Fruit fly (Drosophila melanogaster) whole organism, embryonic: ENCODE data around the gene CG32023.

Source experiments
- Awh ChIP-seq: fragments of 200-800 bp; sonication (Bioruptor generic); IDR thresholded peaks from 2 replicates; pipeline ENCODE4, ENCODE4 v1.3.6; 2022; ENCODE audit warnings: missing biosample characterization, missing genetic modification characterization
- Bdp1 ChIP-seq: fragments of 200-800 bp; sonication (Bioruptor generic); optimal IDR thresholded peaks from 3 replicates; lab custom pipeline; 2016; ENCODE audit warnings: missing biosample characterization, missing genetic modification characterization
- Bgb ChIP-seq: fragments of 200-800 bp; sonication (Bioruptor generic); IDR thresholded peaks from 2 replicates; pipeline ENCODE4 v1.3.6; 2022; ENCODE audit warnings: missing biosample characterization, missing genetic modification characterization; ENCODE audit not compliant: partially characterized antibody
- CG10209 ChIP-seq: fragments of 200-800 bp; sonication (Bioruptor generic); optimal IDR thresholded peaks from 3 replicates; lab custom pipeline; 2017; ENCODE audit warnings: missing biosample characterization, mild to moderate bottlenecking, missing genetic modification characterization, missing genetic modification reagents
- CG10366 ChIP-seq: fragments of 200-800 bp; sonication (Bioruptor generic); IDR thresholded peaks from 2 replicates; pipeline ENCODE4 v1.3.6; 2022; ENCODE audit warnings: missing biosample characterization, missing genetic modification characterization
- CG11093 ChIP-seq: fragments of 200-800 bp; sonication (Bioruptor generic); IDR thresholded peaks from 3 replicates; pipeline ENCODE4 v1.3.6; 2022; ENCODE audit warnings: missing biosample characterization, missing genetic modification characterization
- CG11398 ChIP-seq: fragments of 200-800 bp; sonication (Bioruptor generic); optimal IDR thresholded peaks from 2 replicates; lab custom pipeline; 2016; ENCODE audit warnings: missing biosample characterization, missing genetic modification characterization
- CG11504 ChIP-seq: fragments of 200-800 bp; sonication (Bioruptor generic); optimal IDR thresholded peaks from 3 replicates; lab custom pipeline; 2019; ENCODE audit warnings: missing biosample characterization, mild to moderate bottlenecking, missing genetic modification characterization, moderate library complexity
- CG11695 ChIP-seq: fragments of 200-800 bp; sonication (Bioruptor generic); IDR thresholded peaks from 3 replicates; pipeline ENCODE4 v1.3.6; 2022; ENCODE audit warnings: missing biosample characterization, missing genetic modification characterization
- CG12155 ChIP-seq: fragments of 200-800 bp; sonication (Bioruptor generic); optimal IDR thresholded peaks from 3 replicates; lab custom pipeline; 2016; ENCODE audit warnings: missing biosample characterization, missing genetic modification characterization
- CG12391 ChIP-seq: fragments of 200-800 bp; sonication (Bioruptor generic); optimal IDR thresholded peaks from 3 replicates; lab custom pipeline; 2018; ENCODE audit warnings: missing biosample characterization, mild to moderate bottlenecking, missing genetic modification characterization, moderate library complexity
- CG13287 ChIP-seq: fragments of 200-800 bp; sonication (Bioruptor generic); IDR thresholded peaks from 2 replicates; pipeline ENCODE4 v1.3.6; 2022; ENCODE audit warnings: missing biosample characterization, missing genetic modification characterization; ENCODE audit not compliant: partially characterized antibody
- CG13296 ChIP-seq: fragments of 200-800 bp; sonication (Bioruptor generic); optimal IDR thresholded peaks from 3 replicates; lab custom pipeline; 2018; ENCODE audit warnings: missing biosample characterization, mild to moderate bottlenecking, missing genetic modification characterization
- CG14014 ChIP-seq: fragments of 200-800 bp; sonication (Bioruptor generic); IDR thresholded peaks from 2 replicates; pipeline ENCODE4 v1.3.6; 2022; ENCODE audit warnings: missing biosample characterization, missing genetic modification characterization
- CG17385 ChIP-seq: fragments of 200-800 bp; sonication (Bioruptor generic); optimal IDR thresholded peaks from 3 replicates; lab custom pipeline; 2018; ENCODE audit warnings: missing biosample characterization, mild to moderate bottlenecking, missing genetic modification characterization
- CG18262 ChIP-seq: fragments of 200-800 bp; optimal IDR thresholded peaks from 3 replicates; lab custom pipeline; 2019; ENCODE audit warnings: missing biosample characterization, mild to moderate bottlenecking, missing genetic modification characterization, moderate library complexity
- CG2889 ChIP-seq: fragments of 200-800 bp; sonication (Bioruptor generic); IDR thresholded peaks from 3 replicates; pipeline ENCODE4 v1.3.6; 2022; ENCODE audit warnings: missing biosample characterization, missing genetic modification characterization
- CG32767 ChIP-seq: fragments of 200-800 bp; sonication (Bioruptor generic); IDR thresholded peaks from 2 replicates; pipeline ENCODE4 v1.3.6; 2022; ENCODE audit warnings: missing biosample characterization, missing genetic modification characterization
- CG34422 ChIP-seq: fragments of 200-800 bp; sonication (Bioruptor generic); IDR thresholded peaks from 3 replicates; pipeline ENCODE4 v1.3.6; 2022; ENCODE audit warnings: missing biosample characterization, missing genetic modification characterization
- CG7372 ChIP-seq: fragments of 200-800 bp; sonication (Bioruptor generic); IDR thresholded peaks from 2 replicates; pipeline ENCODE4 v1.3.6; 2022; ENCODE audit warnings: missing biosample characterization, missing genetic modification characterization
- CG7556 ChIP-seq: fragments of 200-800 bp; sonication (Bioruptor generic); optimal IDR thresholded peaks from 2 replicates; lab custom pipeline; 2017; ENCODE audit warnings: missing biosample characterization, mild to moderate bottlenecking, missing genetic modification characterization
- CG7839 ChIP-seq: fragments of 200-800 bp; sonication (Bioruptor generic); optimal IDR thresholded peaks from 3 replicates; lab custom pipeline; 2018; ENCODE audit warnings: missing biosample characterization, mild to moderate bottlenecking, missing genetic modification characterization, moderate library complexity
- CG8089 ChIP-seq: fragments of 200-800 bp; sonication (Bioruptor generic); optimal IDR thresholded peaks from 3 replicates; lab custom pipeline; 2016; ENCODE audit warnings: missing biosample characterization, missing genetic modification characterization
- CG8359 ChIP-seq: fragments of 200-800 bp; sonication (Bioruptor generic); optimal IDR thresholded peaks from 2 replicates; lab custom pipeline; 2017; ENCODE audit warnings: missing biosample characterization, mild to moderate bottlenecking, missing genetic modification characterization, borderline replicate concordance
- CG8478 ChIP-seq: fragments of >200 bp; optimal IDR thresholded peaks from 2 replicates; lab custom pipeline; 2018
- Chrac-16 ChIP-seq: fragments of 200-800 bp; sonication (Bioruptor generic); optimal IDR thresholded peaks from 3 replicates; lab custom pipeline; 2016; ENCODE audit warnings: missing biosample characterization, missing genetic modification characterization
- D19B ChIP-seq: fragments of 200-800 bp; sonication (Bioruptor generic); optimal IDR thresholded peaks from 2 replicates; lab custom pipeline; 2017; ENCODE audit warnings: missing biosample characterization, mild to moderate bottlenecking, missing genetic modification characterization
- Doc3 ChIP-seq: fragments of 200-800 bp; sonication (Bioruptor generic); IDR thresholded peaks from 3 replicates; pipeline ENCODE4 v1.3.6; 2022; ENCODE audit warnings: missing biosample characterization, missing genetic modification characterization; ENCODE audit not compliant: partially characterized antibody
- E2f1 ChIP-seq: fragments of 200-800 bp; sonication (Bioruptor generic); IDR thresholded peaks from 2 replicates; pipeline ENCODE4 v1.3.6; 2022; ENCODE audit warnings: missing biosample characterization, missing genetic modification characterization
- E2f2 ChIP-seq: fragments of 200-800 bp; sonication (Bioruptor generic); IDR thresholded peaks from 2 replicates; pipeline ENCODE4 v1.3.6; 2022; ENCODE audit warnings: missing biosample characterization, missing genetic modification characterization
- Gug ChIP-seq: fragments of 200-800 bp; sonication (Bioruptor generic); IDR thresholded peaks from 4 replicates; pipeline ENCODE4 v1.3.6; 2022; ENCODE audit warnings: missing biosample characterization, missing genetic modification characterization
- Hey ChIP-seq: fragments of 200-800 bp; sonication (Bioruptor generic); optimal IDR thresholded peaks from 3 replicates; lab custom pipeline; 2018; ENCODE audit warnings: missing biosample characterization, mild to moderate bottlenecking, missing genetic modification characterization
- Hr3 ChIP-seq: fragments of 200-800 bp; sonication (Bioruptor generic); optimal IDR thresholded peaks from 3 replicates; lab custom pipeline; 2016; ENCODE audit warnings: missing biosample characterization, missing genetic modification characterization
- Hsf ChIP-seq: fragments of 200-800 bp; sonication (Bioruptor generic); optimal IDR thresholded peaks from 3 replicates; lab custom pipeline; 2016; ENCODE audit warnings: missing biosample characterization, missing genetic modification characterization
- Lim3 ChIP-seq: fragments of 200-800 bp; sonication (Bioruptor generic); IDR thresholded peaks from 2 replicates; pipeline ENCODE4 v1.3.6; 2022; ENCODE audit warnings: missing biosample characterization, missing genetic modification characterization
- abd-A ChIP-seq: fragments of 200-800 bp; sonication (Bioruptor generic); optimal IDR thresholded peaks from 3 replicates; lab custom pipeline; 2019; ENCODE audit warnings: missing biosample characterization, mild to moderate bottlenecking, missing genetic modification characterization, moderate library complexity
- bcd ChIP-seq: fragments of 200-800 bp; sonication (Bioruptor generic); optimal IDR thresholded peaks from 2 replicates; lab custom pipeline; 2017; ENCODE audit warnings: missing biosample characterization, mild to moderate bottlenecking, missing genetic modification characterization
- bsh ChIP-seq, 2 experiments: fragments of 200-800 bp; sonication (Bioruptor generic); optimal IDR thresholded peaks; 2 replicates each; lab custom pipeline; 2017 to 2018; ENCODE audit warnings: mild to moderate bottlenecking in 2 of 2, missing biosample characterization in 2 of 2, missing genetic modification characterization in 2 of 2, moderate library complexity in 1 of 2
- chn ChIP-seq: fragments of 200-800 bp; sonication (Bioruptor generic); optimal IDR thresholded peaks from 2 replicates; lab custom pipeline; 2016; ENCODE audit warnings: missing biosample characterization, missing genetic modification characterization
- ci ChIP-seq: fragments of 200-800 bp; sonication (Bioruptor generic); IDR thresholded peaks from 3 replicates; pipeline ENCODE4 v1.3.6; 2022; ENCODE audit warnings: missing biosample characterization, missing genetic modification characterization
- fd96Cb ChIP-seq: fragments of 200-800 bp; sonication (Bioruptor generic); optimal IDR thresholded peaks from 2 replicates; lab custom pipeline; 2018; ENCODE audit warnings: missing biosample characterization, mild to moderate bottlenecking, missing genetic modification characterization, moderate library complexity
- gem ChIP-seq: fragments of 200-800 bp; sonication (Bioruptor generic); optimal IDR thresholded peaks from 2 replicates; lab custom pipeline; 2019; ENCODE audit warnings: missing biosample characterization, mild to moderate bottlenecking, missing genetic modification characterization, moderate library complexity
- lov ChIP-seq, 2 experiments: fragments of 200-800 bp in 1 of 2; fragments of >200 bp in 1 of 2; sonication (Bioruptor generic) in 1 of 2; IDR thresholded peaks in 1 of 2; optimal IDR thresholded peaks in 1 of 2; 2 replicates in 1 of 2; 3 replicates in 1 of 2; pipeline versions ENCODE4 v1.3.6 to Lab custom; 2017 to 2022; ENCODE audit warnings: missing biosample characterization in 1 of 2, missing genetic modification characterization in 1 of 2
- nmo ChIP-seq: fragments of 200-800 bp; sonication (Bioruptor generic); optimal IDR thresholded peaks from 2 replicates; lab custom pipeline; 2018; ENCODE audit warnings: missing biosample characterization, mild to moderate bottlenecking, missing genetic modification characterization, moderate library complexity
- phol ChIP-seq: fragments of 200-800 bp; sonication (Bioruptor generic); optimal IDR thresholded peaks from 3 replicates; lab custom pipeline; 2018; ENCODE audit warnings: missing biosample characterization, mild to moderate bottlenecking, missing genetic modification characterization, moderate library complexity
- sisA ChIP-seq: fragments of 200-800 bp; sonication (Bioruptor generic); IDR thresholded peaks from 2 replicates; pipeline ENCODE4 v1.3.6; 2022; ENCODE audit warnings: missing biosample characterization, missing genetic modification characterization
- vnd ChIP-seq: fragments of 200-800 bp; sonication (Bioruptor generic); IDR thresholded peaks from 3 replicates; pipeline ENCODE4 v1.3.6; 2022; ENCODE audit warnings: missing biosample characterization, missing genetic modification characterization; ENCODE audit not compliant: partially characterized antibody
- zfh1 ChIP-seq: fragments of 200-800 bp; sonication (Bioruptor generic); IDR thresholded peaks from 3 replicates; pipeline ENCODE4 v1.3.6; 2022; ENCODE audit warnings: missing biosample characterization, missing genetic modification characterization
- zfh2 ChIP-seq: fragments of 200-800 bp; sonication (Bioruptor generic); optimal IDR thresholded peaks from 2 replicates; lab custom pipeline; 2016; ENCODE audit warnings: missing biosample characterization, missing genetic modification characterization

Gene CG32023

DNA sequence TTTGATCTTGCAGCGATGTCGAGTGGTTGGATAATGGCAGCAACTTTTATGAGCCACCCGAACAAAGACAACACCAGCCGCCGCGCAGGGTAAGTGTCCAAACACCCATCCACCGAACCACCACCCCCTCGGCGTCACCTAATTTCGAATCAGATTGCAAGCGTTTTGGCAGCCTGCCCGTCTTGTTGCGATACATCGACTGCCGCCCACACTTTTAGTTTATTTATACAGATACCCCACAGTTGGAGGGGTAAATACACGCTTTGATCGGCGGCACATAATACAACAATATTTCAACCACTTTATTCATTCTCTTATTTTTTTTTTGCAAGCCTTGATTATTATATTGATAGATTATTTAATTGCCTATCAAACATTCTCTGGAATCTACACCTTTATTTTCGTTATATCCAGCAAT lies 40.9 kb downstream of the CG32023 start (continued):
- TF ChIP-seq Doc3 (GFP tag; lab: Robert Waterston, UW) (no peak), fd96Cb (peak; percentile 0), CG14014 (peak; percentile 54; the same call in 1 of the 2 replicates), CG8089 (GFP tag; lab: Kevin White, UChicago) (no peak), Hsf (GFP tag; lab: Kevin White, UChicago) (peak; percentile 39), Hr3 (GFP tag; lab: Kevin White, UChicago) (peak; percentile 17), Chrac-16 (GFP tag; lab: Kevin White, UChicago) (peak; percentile 14), CG11695 (0 out of 3 replicates have a peak, but pooled peaks have one; percentile 49), zfh1 (peak; percentile 39; the same call in 1 of the 3 replicates), CG8359 (GFP tag; lab: Kevin White, UChicago) (no peak), Awh (GFP tag; lab: Robert Waterston, UW) (peak; percentile 39; the same call in 1 of the 2 replicates), CG11398 (GFP tag; lab: Kevin White, UChicago) (peak; percentile 17), Lim3 (GFP tag; lab: Robert Waterston, UW) (no peak), CG12155 (GFP tag; lab: Kevin White, UChicago) (peak; percentile 49), D19B (GFP tag; lab: Kevin White, UChicago) (peak; percentile 70), CG10209 (GFP tag; lab: Kevin White, UChicago) (peak; percentile 42), CG12391 (peak; percentile 48), CG8478 (lab: Kevin White, UChicago) (no peak), CG32767 (0 out of 2 replicates have a peak, but pooled peaks have one; percentile 20), CG7556 (GFP tag; lab: Kevin White, UChicago) (peak; percentile 26), CG34422 (peak; percentile 63; the same call in 2 of the 3 replicates), CG11093 (GFP tag; lab: Robert Waterston, UW) (no peak), sisA (GFP tag; lab: Robert Waterston, UW) (peak; percentile 45; the same call in 1 of the 2 replicates), CG17385 (GFP tag; lab: Kevin White, UChicago) (peak; percentile 54), Hey (peak; percentile 61), CG7839 (no peak), chn (peak; percentile 4), E2f1 (peak; percentile 32; the same call in 1 of the 2 replicates), CG10366 (GFP tag; lab: Robert Waterston, UW) (peak; percentile 59), CG2889 (no peak), nmo (peak; percentile 48), CG13296 (GFP tag; lab: Kevin White, UChicago) (no peak), zfh2 (peak; percentile 28), E2f2 (GFP tag; lab: Robert Waterston, UW) (peak; percentile 38; the same call in 1 of the 2 replicates), CG18262 (tag; lab: Kevin White, UChicago) (peak; percentile 1), ci (GFP tag; lab: Robert Waterston, UW) (peak; percentile 66; the same call in 2 of the 3 replicates), Gug (GFP tag; lab: Robert Waterston, UW) (peak; percentile 19; the same call in 1 of the 4 replicates), Bdp1 (GFP tag; lab: Kevin White, UChicago) (peak; percentile 23), CG13287 (GFP tag; lab: Robert Waterston, UW) (peak; percentile 56), lov (optimal IDR thresholded peaks at IDR 0.05; lab: Kevin White, UChicago) (no peak), lov (GFP tag; IDR thresholded peaks at IDR 0.05; lab: Robert Waterston, UW) (0 out of 3 replicates have a peak, but pooled peaks have one; percentile 66), bcd (GFP tag; lab: Kevin White, UChicago) (peak; percentile 49), CG7372 (0 out of 2 replicates have a peak, but pooled peaks have one; percentile 23), Bgb (peak; percentile 34; the same call in 1 of the 2 replicates), abd-A (tag; lab: Kevin White, UChicago) (no peak), bsh (GFP tag; optimal IDR thresholded peaks at IDR 0.05; lab: Kevin White, UChicago) (peak in 1 of 2 experiments; percentile 46), gem (tag; lab: Kevin White, UChicago) (peak; percentile 60), phol (tag; lab: Kevin White, UChicago) (peak; percentile 4), CG11504 (tag; lab: Kevin White, UChicago) (peak; percentile 56), vnd (GFP tag; lab: Robert Waterston, UW) (peak; percentile 64; the same call in 2 of the 3 replicates)
